Fruit fly (Drosophila melanogaster) whole organism, embryonic: ENCODE data around the gene Agpat3.

Source experiments
- Atf-2 ChIP-seq: fragments of 200-800 bp; sonication (Bioruptor generic); optimal IDR thresholded peaks from 2 replicates; lab custom pipeline; 2016; ENCODE audit warnings: missing biosample characterization, missing genetic modification characterization
- Atf3 ChIP-seq: fragments of 200-800 bp; sonication (Bioruptor generic); optimal IDR thresholded peaks from 3 replicates; lab custom pipeline; 2016; ENCODE audit warnings: missing biosample characterization, missing genetic modification characterization
- BtbVII ChIP-seq: fragments of 200-800 bp; sonication (Bioruptor generic); optimal IDR thresholded peaks from 3 replicates; lab custom pipeline; 2017; ENCODE audit warnings: missing biosample characterization, mild to moderate bottlenecking, missing genetic modification characterization
- CG11695 ChIP-seq: fragments of 200-800 bp; sonication (Bioruptor generic); IDR thresholded peaks from 3 replicates; pipeline ENCODE4 v1.3.6; 2022; ENCODE audit warnings: missing biosample characterization, missing genetic modification characterization
- CG12391 ChIP-seq: fragments of 200-800 bp; sonication (Bioruptor generic); optimal IDR thresholded peaks from 3 replicates; lab custom pipeline; 2018; ENCODE audit warnings: missing biosample characterization, mild to moderate bottlenecking, missing genetic modification characterization, moderate library complexity
- CG13624 ChIP-seq: fragments of 200-800 bp; sonication (Bioruptor generic); optimal IDR thresholded peaks from 2 replicates; lab custom pipeline; 2016; ENCODE audit warnings: missing biosample characterization, missing genetic modification characterization
- CG17912 ChIP-seq: fragments of 200-800 bp; sonication (Bioruptor generic); optimal IDR thresholded peaks from 2 replicates; lab custom pipeline; 2018; ENCODE audit warnings: missing biosample characterization, mild to moderate bottlenecking, missing genetic modification characterization
- CG2712 ChIP-seq: fragments of 200-800 bp; optimal IDR thresholded peaks from 3 replicates; lab custom pipeline; 2019; ENCODE audit warnings: missing biosample characterization, mild to moderate bottlenecking, missing genetic modification characterization, moderate library complexity
- CG30403 ChIP-seq: fragments of 200-800 bp; sonication (Bioruptor generic); optimal IDR thresholded peaks from 3 replicates; lab custom pipeline; 2016; ENCODE audit warnings: missing biosample characterization, missing genetic modification characterization
- CG31224 ChIP-seq: fragments of 200-800 bp; sonication (Bioruptor generic); IDR thresholded peaks from 2 replicates; pipeline ENCODE4 v1.3.6; 2022; ENCODE audit warnings: missing biosample characterization, missing genetic modification characterization
- CG31365 ChIP-seq: fragments of 200-800 bp; sonication (Bioruptor generic); optimal IDR thresholded peaks from 2 replicates; lab custom pipeline; 2018; ENCODE audit warnings: missing biosample characterization, mild to moderate bottlenecking, missing genetic modification characterization
- CG34376 ChIP-seq: fragments of 200-800 bp; sonication (Bioruptor generic); optimal IDR thresholded peaks from 2 replicates; lab custom pipeline; 2018; ENCODE audit warnings: missing biosample characterization, mild to moderate bottlenecking, missing genetic modification characterization
- CG4328 ChIP-seq: fragments of 200-800 bp; sonication (Bioruptor generic); optimal IDR thresholded peaks from 3 replicates; lab custom pipeline; 2017; ENCODE audit warnings: missing biosample characterization, missing genetic modification reagents, missing genetic modification characterization
- CG4617 ChIP-seq: fragments of 200-800 bp; sonication (Bioruptor generic); optimal IDR thresholded peaks from 3 replicates; lab custom pipeline; 2016; ENCODE audit warnings: missing biosample characterization, missing genetic modification characterization, borderline replicate concordance
- CG4820 ChIP-seq: fragments of 200-800 bp; sonication (Bioruptor generic); optimal IDR thresholded peaks from 3 replicates; lab custom pipeline; 2016; ENCODE audit warnings: missing biosample characterization, missing genetic modification characterization
- CG6689 ChIP-seq: fragments of 200-800 bp; sonication (Bioruptor generic); IDR thresholded peaks from 2 replicates; pipeline ENCODE4 v1.3.6; 2022; ENCODE audit warnings: missing biosample characterization, missing genetic modification characterization
- CG7372 ChIP-seq: fragments of 200-800 bp; sonication (Bioruptor generic); IDR thresholded peaks from 2 replicates; pipeline ENCODE4 v1.3.6; 2022; ENCODE audit warnings: missing biosample characterization, missing genetic modification characterization
- CG8478 ChIP-seq: fragments of >200 bp; optimal IDR thresholded peaks from 2 replicates; lab custom pipeline; 2018
- CG8924 ChIP-seq: fragments of 200-800 bp; optimal IDR thresholded peaks from 3 replicates; lab custom pipeline; 2019; ENCODE audit warnings: missing biosample characterization, mild to moderate bottlenecking, missing genetic modification characterization, moderate library complexity
- Dek ChIP-seq: fragments of 200-800 bp; sonication (Bioruptor generic); optimal IDR thresholded peaks from 3 replicates; lab custom pipeline; 2019; ENCODE audit warnings: missing biosample characterization, mild to moderate bottlenecking, missing genetic modification characterization, moderate library complexity
- Dref ChIP-seq: fragments of 200-800 bp; sonication (Bioruptor generic); IDR thresholded peaks from 2 replicates; pipeline ENCODE4 v1.3.6; 2022; ENCODE audit warnings: missing biosample characterization, missing genetic modification characterization
- HLH54F ChIP-seq: fragments of 200-800 bp; sonication (Bioruptor generic); optimal IDR thresholded peaks from 3 replicates; lab custom pipeline; 2016; ENCODE audit warnings: missing biosample characterization, missing genetic modification characterization
- Hsf ChIP-seq: fragments of 200-800 bp; sonication (Bioruptor generic); optimal IDR thresholded peaks from 3 replicates; lab custom pipeline; 2016; ENCODE audit warnings: missing biosample characterization, missing genetic modification characterization
- NK7.1 ChIP-seq: fragments of 200-800 bp; sonication (Bioruptor generic); optimal IDR thresholded peaks from 3 replicates; lab custom pipeline; 2016; ENCODE audit warnings: missing biosample characterization, missing genetic modification characterization
- Pdp1 ChIP-seq, 2 experiments: fragments of 200-800 bp; sonication (Bioruptor generic); optimal IDR thresholded peaks; 3 replicates each; lab custom pipeline; 2016; ENCODE audit warnings: missing biosample characterization in 2 of 2, missing genetic modification characterization in 2 of 2, mild to moderate bottlenecking in 1 of 2, moderate library complexity in 1 of 2
- Ravus ChIP-seq: fragments of 200-800 bp; sonication (Bioruptor generic); IDR thresholded peaks from 2 replicates; pipeline ENCODE4 v1.3.6; 2022; ENCODE audit warnings: missing biosample characterization, missing genetic modification characterization
- Rfx ChIP-seq: fragments of 200-800 bp; sonication (Bioruptor generic); IDR thresholded peaks from 2 replicates; pipeline ENCODE4 v1.3.6; 2022; ENCODE audit warnings: missing biosample characterization, missing genetic modification characterization
- Rx ChIP-seq: fragments of 200-800 bp; sonication (Bioruptor generic); IDR thresholded peaks from 2 replicates; pipeline ENCODE4 v1.3.6; 2022; ENCODE audit warnings: missing biosample characterization, missing genetic modification characterization
- Side ChIP-seq: fragments of 200-800 bp; sonication (Bioruptor generic); optimal IDR thresholded peaks from 2 replicates; lab custom pipeline; 2016; ENCODE audit warnings: missing biosample characterization, missing genetic modification characterization
- Sin3A ChIP-seq: fragments of >200 bp; optimal IDR thresholded peaks from 2 replicates; lab custom pipeline; 2018
- Sox102F ChIP-seq: fragments of 200-800 bp; sonication (Bioruptor generic); optimal IDR thresholded peaks from 2 replicates; lab custom pipeline; 2018; ENCODE audit warnings: missing biosample characterization, mild to moderate bottlenecking, missing genetic modification characterization, moderate library complexity
- Sry-δ ChIP-seq: fragments of 200-800 bp; sonication (Bioruptor generic); optimal IDR thresholded peaks from 2 replicates; lab custom pipeline; 2016; ENCODE audit warnings: missing biosample characterization, missing genetic modification characterization
- Vsx1 ChIP-seq: fragments of 200-800 bp; sonication (Bioruptor generic); optimal IDR thresholded peaks from 2 replicates; lab custom pipeline; 2017; ENCODE audit warnings: missing biosample characterization, mild to moderate bottlenecking, missing genetic modification characterization, missing genetic modification reagents
- ase ChIP-seq: fragments of 200-800 bp; sonication (Bioruptor generic); IDR thresholded peaks from 3 replicates; pipeline ENCODE4 v1.3.6; 2022; ENCODE audit warnings: missing biosample characterization, missing genetic modification characterization
- cas ChIP-seq: fragments of 200-800 bp; sonication (Bioruptor generic); IDR thresholded peaks from 2 replicates; pipeline ENCODE4 v1.3.6; 2022; ENCODE audit warnings: missing biosample characterization, missing genetic modification characterization
- chn ChIP-seq: fragments of 200-800 bp; sonication (Bioruptor generic); optimal IDR thresholded peaks from 2 replicates; lab custom pipeline; 2016; ENCODE audit warnings: missing biosample characterization, missing genetic modification characterization
- cwo ChIP-seq: fragments of 200-800 bp; sonication (Bioruptor generic); optimal IDR thresholded peaks from 3 replicates; lab custom pipeline; 2017; ENCODE audit warnings: missing biosample characterization, missing genetic modification characterization, mild to moderate bottlenecking, moderate library complexity, missing genetic modification reagents
- dan ChIP-seq: fragments of 200-800 bp; sonication (Bioruptor generic); IDR thresholded peaks from 2 replicates; pipeline ENCODE4 v1.3.6; 2022; ENCODE audit warnings: missing biosample characterization, missing genetic modification characterization
- fu2 ChIP-seq: fragments of 200-800 bp; sonication (Bioruptor generic); optimal IDR thresholded peaks from 2 replicates; lab custom pipeline; 2016; ENCODE audit warnings: missing biosample characterization, missing genetic modification characterization
- hb ChIP-seq: fragments of 200-800 bp; sonication (Bioruptor generic); IDR thresholded peaks from 3 replicates; pipeline ENCODE4 v1.3.6; 2022; ENCODE audit warnings: missing biosample characterization, missing genetic modification characterization; ENCODE audit not compliant: partially characterized antibody
- hbn ChIP-seq: fragments of 200-800 bp; sonication (Bioruptor generic); IDR thresholded peaks from 2 replicates; pipeline ENCODE4 v1.3.6; 2022; ENCODE audit warnings: missing biosample characterization, missing genetic modification characterization; ENCODE audit not compliant: partially characterized antibody
- mam ChIP-seq: fragments of 200-800 bp; sonication (Bioruptor generic); optimal IDR thresholded peaks from 3 replicates; lab custom pipeline; 2016; ENCODE audit warnings: missing biosample characterization, missing genetic modification characterization
- pfk ChIP-seq: fragments of 200-800 bp; sonication (Bioruptor generic); optimal IDR thresholded peaks from 2 replicates; lab custom pipeline; 2018; ENCODE audit warnings: missing biosample characterization, mild to moderate bottlenecking, missing genetic modification characterization, moderate library complexity
- pita ChIP-seq: fragments of 200-800 bp; sonication (Bioruptor generic); optimal IDR thresholded peaks from 2 replicates; lab custom pipeline; 2017; ENCODE audit warnings: missing biosample characterization, mild to moderate bottlenecking, missing genetic modification characterization
- pum ChIP-seq: fragments of 200-800 bp; sonication (Bioruptor generic); optimal IDR thresholded peaks from 2 replicates; lab custom pipeline; 2016; ENCODE audit warnings: missing biosample characterization, missing genetic modification characterization
- sd ChIP-seq: fragments of 200-800 bp; sonication (Bioruptor generic); optimal IDR thresholded peaks from 3 replicates; lab custom pipeline; 2018; ENCODE audit warnings: missing biosample characterization, mild to moderate bottlenecking, missing genetic modification characterization, moderate library complexity
- sob ChIP-seq: fragments of 200-800 bp; sonication (Bioruptor generic); IDR thresholded peaks from 2 replicates; pipeline ENCODE4 v1.3.6; 2022; ENCODE audit warnings: missing biosample characterization, missing genetic modification characterization
- sug ChIP-seq: fragments of 200-800 bp; optimal IDR thresholded peaks from 2 replicates; lab custom pipeline; 2019; ENCODE audit warnings: missing biosample characterization, mild to moderate bottlenecking, missing genetic modification characterization, moderate library complexity
- toy ChIP-seq: fragments of 200-800 bp; sonication (Bioruptor generic); IDR thresholded peaks from 2 replicates; pipeline ENCODE4 v1.3.6; 2022; ENCODE audit warnings: missing biosample characterization, missing genetic modification characterization
- unpg ChIP-seq: fragments of 200-800 bp; sonication (Bioruptor generic); optimal IDR thresholded peaks from 3 replicates; lab custom pipeline; 2018; ENCODE audit warnings: missing biosample characterization, mild to moderate bottlenecking, missing genetic modification characterization, moderate library complexity
- yki ChIP-seq: fragments of >200 bp; optimal IDR thresholded peaks from 3 replicates; lab custom pipeline; 2018
- zfh1 ChIP-seq: fragments of 200-800 bp; sonication (Bioruptor generic); IDR thresholded peaks from 3 replicates; pipeline ENCODE4 v1.3.6; 2022; ENCODE audit warnings: missing biosample characterization, missing genetic modification characterization

The Agpat3 gene

DNA sequence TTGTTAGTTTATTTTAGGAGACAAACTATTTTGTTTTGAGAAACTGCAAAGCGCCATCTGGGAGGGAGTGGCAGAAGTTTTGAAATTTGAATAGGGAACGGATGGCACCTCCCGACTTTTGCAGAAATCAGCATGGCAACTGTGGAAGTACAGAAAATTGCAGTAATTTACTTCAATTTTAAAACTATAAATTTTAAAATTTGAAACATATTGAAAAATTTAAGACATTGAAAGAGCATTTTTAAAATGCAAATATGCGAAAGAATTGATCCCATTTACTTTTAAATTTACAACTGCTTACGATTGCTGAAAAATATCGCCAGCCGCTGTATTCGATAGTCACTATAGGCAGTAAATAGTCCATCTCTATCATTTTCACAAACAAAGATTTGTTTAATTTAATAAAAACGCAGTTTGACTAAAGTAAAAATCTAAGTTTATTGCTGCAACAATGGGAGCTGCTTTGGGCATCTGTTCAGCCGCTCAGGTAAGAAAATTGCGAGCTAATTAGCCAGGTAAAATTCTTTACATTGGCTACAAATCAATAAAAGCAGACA, 26.7 kb upstream of the Agpat3 start, which contains the start of gene Serinc (continued):
- TF ChIP-seq BtbVII (GFP tag; lab: Kevin White, UChicago) (peak; percentile 17), CG8478 (lab: Kevin White, UChicago) (no peak), pita (GFP tag; lab: Kevin White, UChicago) (peak; percentile 49), CG17912 (GFP tag; lab: Kevin White, UChicago) (peak; percentile 27), CG6689 (GFP tag; lab: Robert Waterston, UW) (no peak), sug (peak; percentile 66), cwo (no peak), pfk (GFP tag; lab: Kevin White, UChicago) (no peak), Sox102F (GFP tag; lab: Kevin White, UChicago) (no peak), NK7.1 (GFP tag; lab: Kevin White, UChicago) (no peak), Rfx (0 out of 2 replicates have a peak, but pooled peaks have one; percentile 71), Vsx1 (no peak), CG7372 (GFP tag; lab: Robert Waterston, UW) (0 out of 2 replicates have a peak, but pooled peaks have one; percentile 28), chn (GFP tag; lab: Kevin White, UChicago) (peak; percentile 58), CG2712 (tag; lab: Kevin White, UChicago) (peak; percentile 64), sd (peak; percentile 22), fu2 (GFP tag; lab: Kevin White, UChicago) (peak; percentile 62), hb (GFP tag; lab: Robert Waterston, UW) (peak; percentile 98), CG8924 (peak; percentile 83), hbn (peak; percentile 98), zfh1 (GFP tag; lab: Robert Waterston, UW) (0 out of 3 replicates have a peak, but pooled peaks have one; percentile 52), mam (GFP tag; lab: Kevin White, UChicago) (peak; percentile 63), CG4617 (GFP tag; lab: Kevin White, UChicago) (peak; percentile 91), CG12391 (tag; lab: Kevin White, UChicago) (peak; percentile 78), ase (GFP tag; lab: Robert Waterston, UW) (0 out of 3 replicates have a peak, but pooled peaks have one; percentile 17), yki (lab: Kevin White, UChicago) (no peak), Dref (GFP tag; lab: Robert Waterston, UW) (peak; percentile 52), Sin3A (lab: Kevin White, UChicago) (peak; percentile 22), Pdp1 (GFP tag; optimal IDR thresholded peaks at IDR 0.05; lab: Kevin White, UChicago) (peak; percentile 41 to 47), CG34376 (GFP tag; lab: Kevin White, UChicago) (peak; percentile 25), Ravus (GFP tag; lab: Robert Waterston, UW) (no peak), Atf3 (GFP tag; lab: Kevin White, UChicago) (peak; percentile 52), Side (GFP tag; lab: Kevin White, UChicago) (no peak), CG31224 (GFP tag; lab: Robert Waterston, UW) (0 out of 2 replicates have a peak, but pooled peaks have one; percentile 16), CG13624 (peak; percentile 68), toy (GFP tag; lab: Robert Waterston, UW) (no peak), Dek (peak; percentile 25), unpg (GFP tag; lab: Kevin White, UChicago) (no peak), Sry-δ (GFP tag; lab: Kevin White, UChicago) (peak; percentile 97), CG11695 (GFP tag; lab: Robert Waterston, UW) (no peak), CG4328 (GFP tag; lab: Kevin White, UChicago) (peak; percentile 15), Atf-2 (peak; percentile 53), CG30403 (GFP tag; lab: Kevin White, UChicago) (peak; percentile 70), CG31365 (peak; percentile 75), pum (GFP tag; lab: Kevin White, UChicago) (peak; percentile 17), Rx (no peak), HLH54F (GFP tag; lab: Kevin White, UChicago) (peak; percentile 58), cas (no peak), Hsf (GFP tag; lab: Kevin White, UChicago) (peak; percentile 69), dan (GFP tag; lab: Robert Waterston, UW) (no peak), sob (GFP tag; lab: Robert Waterston, UW) (peak; percentile 72), CG4820 (GFP tag; lab: Kevin White, UChicago) (peak; percentile 63)
